Worm (Caenorhabditis elegans) whole organism, young adult: ENCODE data around the gene T25E12.6.

Experiments used
- B0336.3 ChIP-seq: fragments of 200-800 bp; sonication (Bioruptor generic); IDR thresholded peaks from 2 replicates; pipeline ENCODE4 v1.3.6; 2022; ENCODE audit warnings: missing genetic modification characterization, missing compliant biosample characterization
- D2030.7 ChIP-seq: fragments of 200-800 bp; sonication (Bioruptor generic); IDR thresholded peaks from 2 replicates; pipeline ENCODE4 v1.3.6; 2022; ENCODE audit warnings: missing genetic modification reagents, missing genetic modification characterization, missing compliant biosample characterization
- F23B12.7 ChIP-seq: sonication (generic microtip); optimal IDR thresholded peaks from 2 replicates; lab custom pipeline; 2017; ENCODE audit warnings: missing genetic modification characterization, mild to moderate bottlenecking, missing compliant biosample characterization, antibody characterized with exemption, moderate library complexity; ENCODE audit not compliant: insufficient read depth
- F49E8.2 ChIP-seq: sonication (generic microtip); optimal IDR thresholded peaks from 3 replicates; lab custom pipeline; 2017; ENCODE audit warnings: missing genetic modification characterization, mild to moderate bottlenecking, missing compliant biosample characterization, antibody characterized with exemption, moderate library complexity; ENCODE audit not compliant: insufficient read depth
- F52B5.7 ChIP-seq: sonication (generic microtip); optimal IDR thresholded peaks from 2 replicates; lab custom pipeline; 2016; ENCODE audit warnings: mild to moderate bottlenecking, missing genetic modification characterization, missing compliant biosample characterization
- Y53G8AR.9 ChIP-seq: fragments of 200-800 bp; sonication (Bioruptor generic); conservative IDR thresholded peaks from 2 replicates; pipeline ENCODE4 v1.3.6; 2022; ENCODE audit warnings: missing genetic modification reagents, missing genetic modification characterization, missing compliant biosample characterization
- Y95B8A.8 ChIP-seq: fragments of 200-800 bp; sonication (Bioruptor generic); IDR thresholded peaks from 2 replicates; pipeline ENCODE4 v1.3.6; 2022; ENCODE audit warnings: missing genetic modification reagents, missing genetic modification characterization, missing compliant biosample characterization
- attf-6 ChIP-seq: fragments of 200-800 bp; sonication (Bioruptor generic); IDR thresholded peaks from 2 replicates; pipeline ENCODE4 v1.3.6; 2022; ENCODE audit warnings: missing genetic modification reagents, missing genetic modification characterization, missing compliant biosample characterization
- bed-1 ChIP-seq: fragments of 200-800 bp; sonication (Bioruptor generic); IDR thresholded peaks from 2 replicates; pipeline ENCODE4 v1.3.6; 2022; ENCODE audit warnings: missing genetic modification reagents, missing genetic modification characterization, missing compliant biosample characterization
- bed-2 ChIP-seq: fragments of 200-800 bp; sonication (Bioruptor generic); IDR thresholded peaks from 2 replicates; pipeline ENCODE4 v1.3.6; 2022; ENCODE audit warnings: missing genetic modification reagents, missing genetic modification characterization, missing compliant biosample characterization
- cebp-1 ChIP-seq, 2 experiments: fragments of 200-800 bp in 1 of 2; sonication (Bioruptor generic) in 1 of 2; sonication (generic microtip) in 1 of 2; IDR thresholded peaks in 1 of 2; optimal IDR thresholded peaks in 1 of 2; 2 replicates each; pipeline versions ENCODE4 v1.3.6 to Lab custom; 2017 to 2022; ENCODE audit warnings: missing compliant biosample characterization in 2 of 2, missing genetic modification characterization in 2 of 2, mild to moderate bottlenecking in 1 of 2, missing genetic modification reagents in 1 of 2, moderate library complexity in 1 of 2
- cebp-2 ChIP-seq: fragments of 200-800 bp; sonication (Bioruptor generic); IDR thresholded peaks from 2 replicates; pipeline ENCODE4 v1.3.6; 2022; ENCODE audit warnings: missing genetic modification characterization, missing compliant biosample characterization
- ceh-100 ChIP-seq: fragments of 200-800 bp; sonication (Bioruptor generic); IDR thresholded peaks from 2 replicates; pipeline ENCODE4 v1.3.6; 2022; ENCODE audit warnings: missing genetic modification reagents, missing genetic modification characterization, missing compliant biosample characterization
- ceh-58 ChIP-seq: fragments of 200-800 bp; sonication (Bioruptor generic); IDR thresholded peaks from 2 replicates; pipeline ENCODE4 v1.3.6; 2022; ENCODE audit warnings: missing genetic modification characterization, missing compliant biosample characterization
- dox-1 ChIP-seq: fragments of 200-800 bp; sonication (Bioruptor generic); IDR thresholded peaks from 2 replicates; pipeline ENCODE4 v1.3.6; 2022; ENCODE audit warnings: missing genetic modification reagents, missing genetic modification characterization, missing compliant biosample characterization
- dpff-1 ChIP-seq: sonication (generic microtip); optimal IDR thresholded peaks from 2 replicates; lab custom pipeline; 2017; ENCODE audit warnings: mild to moderate bottlenecking, missing genetic modification characterization, missing compliant biosample characterization
- dpl-1 ChIP-seq: fragments of 150-350 bp; optimal IDR thresholded peaks from 2 replicates; lab custom pipeline; 2014; ENCODE audit warnings: missing biosample characterization, missing genetic modification reagents, missing genetic modification characterization
- ekl-4 ChIP-seq: fragments of 200-800 bp; sonication (Bioruptor generic); IDR thresholded peaks from 2 replicates; pipeline ENCODE4 v1.3.6; 2022; ENCODE audit warnings: missing genetic modification reagents, missing genetic modification characterization, missing compliant biosample characterization
- ets-4 ChIP-seq: fragments of 200-800 bp; sonication (Bioruptor generic); optimal IDR thresholded peaks from 2 replicates; lab custom pipeline; 2018; ENCODE audit warnings: mild to moderate bottlenecking, missing genetic modification characterization, missing compliant biosample characterization
- gei-17 ChIP-seq: fragments of 200-800 bp; sonication (Bioruptor generic); optimal IDR thresholded peaks from 2 replicates; lab custom pipeline; 2018; ENCODE audit warnings: mild to moderate bottlenecking, missing genetic modification characterization, missing compliant biosample characterization
- hlh-26 ChIP-seq: fragments of 200-800 bp; sonication (Bioruptor generic); conservative IDR thresholded peaks from 2 replicates; pipeline ENCODE4 v1.3.6; 2022; ENCODE audit warnings: missing genetic modification reagents, missing genetic modification characterization, missing compliant biosample characterization
- hmg-1.2 ChIP-seq: fragments of 200-800 bp; sonication (Bioruptor generic); IDR thresholded peaks from 2 replicates; pipeline ENCODE4 v1.3.6; 2022; ENCODE audit warnings: missing genetic modification reagents, missing genetic modification characterization, missing compliant biosample characterization
- lag-1 ChIP-seq: fragments of 200-800 bp; sonication (Bioruptor generic); IDR thresholded peaks from 2 replicates; pipeline ENCODE4 v1.3.6; 2022; ENCODE audit warnings: missing genetic modification reagents, missing genetic modification characterization, missing compliant biosample characterization
- lin-26 ChIP-seq: fragments of 200-800 bp; sonication (Bioruptor generic); IDR thresholded peaks from 2 replicates; pipeline ENCODE4 v1.3.6; 2022; ENCODE audit warnings: missing genetic modification reagents, missing genetic modification characterization, missing compliant biosample characterization
- lin-40 ChIP-seq: sonication (generic microtip); optimal IDR thresholded peaks from 2 replicates; lab custom pipeline; 2016; ENCODE audit warnings: missing genetic modification characterization, mild to moderate bottlenecking, missing compliant biosample characterization, missing genotype, missing genetic modification reagents
- lin-54 ChIP-seq: fragments of 200-800 bp; sonication (Bioruptor generic); optimal IDR thresholded peaks from 2 replicates; lab custom pipeline; 2018; ENCODE audit warnings: mild to moderate bottlenecking, missing genetic modification characterization, missing compliant biosample characterization
- lir-1 ChIP-seq: fragments of 200-800 bp; sonication (Bioruptor generic); conservative IDR thresholded peaks from 2 replicates; pipeline ENCODE4 v1.3.6; 2022; ENCODE audit warnings: missing genetic modification reagents, missing genetic modification characterization, missing compliant biosample characterization
- lsl-1 ChIP-seq: fragments of 200-800 bp; sonication (Bioruptor generic); optimal IDR thresholded peaks from 2 replicates; lab custom pipeline; 2018; ENCODE audit warnings: mild to moderate bottlenecking, missing genetic modification characterization, moderate library complexity, missing compliant biosample characterization
- madf-10 ChIP-seq: sonication (generic microtip); optimal IDR thresholded peaks from 2 replicates; lab custom pipeline; 2016; ENCODE audit warnings: mild to moderate bottlenecking, missing genetic modification characterization, missing compliant biosample characterization
- mcd-1 ChIP-seq: fragments of 200-800 bp; sonication (Bioruptor generic); IDR thresholded peaks from 2 replicates; pipeline ENCODE4 v1.3.6; 2022; ENCODE audit warnings: missing genetic modification reagents, missing genetic modification characterization, missing compliant biosample characterization
- mxl-1 ChIP-seq: sonication (generic microtip); optimal IDR thresholded peaks from 2 replicates; lab custom pipeline; 2016; ENCODE audit warnings: missing genetic modification characterization, missing compliant biosample characterization
- nfyb-1 ChIP-seq: fragments of 200-800 bp; sonication (Bioruptor generic); IDR thresholded peaks from 2 replicates; pipeline ENCODE4 v1.3.6; 2022; ENCODE audit warnings: missing genetic modification reagents, missing genetic modification characterization, missing compliant biosample characterization
- nhr-27 ChIP-seq: fragments of 200-800 bp; sonication (Bioruptor generic); optimal IDR thresholded peaks from 2 replicates; lab custom pipeline; 2018; ENCODE audit warnings: mild to moderate bottlenecking, missing genetic modification characterization, moderate library complexity, missing compliant biosample characterization
- pbrm-1 ChIP-seq: fragments of 200-800 bp; sonication (Bioruptor generic); IDR thresholded peaks from 2 replicates; pipeline ENCODE4 v1.3.6; 2022; ENCODE audit warnings: missing genetic modification reagents, missing genetic modification characterization, missing compliant biosample characterization
- repo-1 ChIP-seq: sonication (generic microtip); optimal IDR thresholded peaks from 2 replicates; lab custom pipeline; 2017; ENCODE audit warnings: mild to moderate bottlenecking, missing genetic modification characterization, missing compliant biosample characterization
- tbp1 ChIP-seq: fragments of 200-800 bp; sonication (Bioruptor generic); optimal IDR thresholded peaks from 2 replicates; lab custom pipeline; 2018; ENCODE audit warnings: mild to moderate bottlenecking, missing genetic modification characterization, missing compliant biosample characterization
- tlf-1 ChIP-seq: fragments of 200-800 bp; sonication (Bioruptor generic); optimal IDR thresholded peaks from 2 replicates; lab custom pipeline; 2018; ENCODE audit warnings: mild to moderate bottlenecking, missing genetic modification characterization, missing compliant biosample characterization
- xnd-1 ChIP-seq: sonication (generic microtip); optimal IDR thresholded peaks from 2 replicates; lab custom pipeline; 2016; ENCODE audit warnings: missing genotype, missing genetic modification reagents, missing genetic modification characterization, missing compliant biosample characterization
- zfh-2 ChIP-seq: fragments of 200-800 bp; sonication (Bioruptor generic); conservative IDR thresholded peaks from 2 replicates; pipeline ENCODE4 v1.3.6; 2022; ENCODE audit warnings: missing genetic modification reagents, missing genetic modification characterization, missing compliant biosample characterization
- ztf-25 ChIP-seq: fragments of 200-800 bp; sonication (Bioruptor generic); IDR thresholded peaks from 2 replicates; pipeline ENCODE4 v1.3.6; 2022; ENCODE audit warnings: missing genetic modification reagents, missing genetic modification characterization, missing compliant biosample characterization
- ztf-26 ChIP-seq: sonication (generic microtip); optimal IDR thresholded peaks from 2 replicates; lab custom pipeline; 2017; ENCODE audit warnings: missing genetic modification characterization, missing compliant biosample characterization
- ztf-28 ChIP-seq: fragments of 200-800 bp; sonication (Bioruptor generic); IDR thresholded peaks from 2 replicates; pipeline ENCODE4 v1.3.6; 2022; ENCODE audit warnings: missing genetic modification reagents, missing genetic modification characterization, missing compliant biosample characterization

Gene T25E12.6

ce11 chrV:16731600-16731999, 10.6 kb upstream of the T25E12.6 start, which contains the start of gene srz-100:
srz-100 (plus strand) TSS chrV:16731900.
- TF ChIP-seq hlh-26 (GFP tag; lab: Robert Waterston, UW) (no peak), bed-1 (GFP tag; lab: Robert Waterston, UW) (no peak), nfyb-1 (GFP tag; lab: Robert Waterston, UW) (no peak), Y53G8AR.9 (GFP tag; lab: Robert Waterston, UW) (no peak), ceh-100 (GFP tag; lab: Robert Waterston, UW) (no peak), pbrm-1 (GFP tag; lab: Robert Waterston, UW) (no peak), lin-26 (GFP tag; lab: Robert Waterston, UW) (no peak), D2030.7 (GFP tag; lab: Robert Waterston, UW) (no peak), ekl-4 (GFP tag; lab: Robert Waterston, UW) (no peak), ztf-26 (tag; lab: Kevin White, UChicago) (no peak), dpff-1 (no peak), ztf-28 (GFP tag; lab: Robert Waterston, UW) (no peak), cebp-2 (GFP tag; lab: Robert Waterston, UW) (no peak), bed-2 (no peak), dox-1 (GFP tag; lab: Robert Waterston, UW) (no peak), dpl-1 (GFP tag; lab: Kevin White, UChicago) (no peak), zfh-2 (no peak)

- TF ChIP-seq F23B12.7 (tag; lab: Kevin White, UChicago) (no peak), ekl-4 (GFP tag; lab: Robert Waterston, UW) (no peak), xnd-1 (tag; lab: Kevin White, UChicago) (no peak), ets-4 (no peak), ztf-25 (GFP tag; lab: Robert Waterston, UW) (no peak), gei-17 (GFP tag; lab: Kevin White, UChicago) (no peak), lin-40 (tag; lab: Kevin White, UChicago) (no peak), F49E8.2 (tag; lab: Kevin White, UChicago) (no peak), mxl-1 (no peak), cebp-1 (GFP tag; IDR thresholded peaks at IDR 0.05; lab: Robert Waterston, UW) (no peak), cebp-1 (tag; optimal IDR thresholded peaks at IDR 0.05; lab: Kevin White, UChicago) (no peak), ceh-58 (no peak)
Measured at ce11 chrV:16733681-16734080, 8.5 kb upstream of the T25E12.6 start, which contains the start of gene T25E12.16. T25E12.16 (minus strand) TSS chrV:16733781.

ce11 chrV:16735518-16735917, 6.7 kb upstream of the T25E12.6 start, which contains the start of the genes clec-38 and clec-34:
clec-38 (minus strand) TSS chrV:16735618.
clec-34 (plus strand) TSS chrV:16735765.
- TF ChIP-seq Y95B8A.8 (GFP tag; lab: Robert Waterston, UW), result no peak
- no peak for TF ChIP-seq madf-10 (tag; lab: Kevin White, UChicago)

ce11 chrV:16739100-16739499, 3.1 kb upstream of the T25E12.6 start, which contains the start of the genes clec-29 and clec-39:
clec-29 (minus strand) TSS chrV:16739200.
clec-39 (plus strand) TSS chrV:16739268.
- TF ChIP-seq ets-4 (no peak), Y53G8AR.9 (GFP tag; lab: Robert Waterston, UW) (no peak), B0336.3 (GFP tag; lab: Robert Waterston, UW) (no peak), nhr-27 (tag; lab: Kevin White, UChicago) (no peak)

- TF ChIP-seq xnd-1 (tag; lab: Kevin White, UChicago) (peak; percentile 61), lag-1 (GFP tag; lab: Robert Waterston, UW) (no peak), tbp1 (GFP tag; lab: Kevin White, UChicago) (peak; percentile 13), hmg-1.2 (GFP tag; lab: Robert Waterston, UW) (peak; percentile 36), tlf-1 (peak; percentile 48), Y95B8A.8 (GFP tag; lab: Robert Waterston, UW) (peak; percentile 95), repo-1 (tag; lab: Kevin White, UChicago) (peak; percentile 59), lsl-1 (peak; percentile 3), ztf-25 (GFP tag; lab: Robert Waterston, UW) (0 out of 2 replicates have a peak, but pooled peaks have one; percentile 11), attf-6 (peak; percentile 93), lir-1 (GFP tag; lab: Robert Waterston, UW) (peak; percentile 37; the same call in 1 of the 2 replicates), lin-54 (GFP tag; lab: Kevin White, UChicago) (peak; percentile 38), F52B5.7 (tag; lab: Kevin White, UChicago) (peak; percentile 39), mcd-1 (GFP tag; lab: Robert Waterston, UW) (peak; percentile 34; the same call in 1 of the 2 replicates)
Measured at ce11 chrV:16744783-16745182, 2.6 kb downstream of the T25E12.6 start.
